Worm (Caenorhabditis elegans) whole organism, L3 larva: Measurements from ENCODE around the gene col-175.
A peak's percentile ranks its signal among the peaks of the same experiment; 100 is the strongest.

ENCODE experiments used
- R02D3.7 ChIP-seq: fragments of 150-350 bp; optimal IDR thresholded peaks from 2 replicates; lab custom pipeline; 2014; ENCODE audit warnings: missing biosample characterization, missing genetic modification characterization
- ZK546.5 ChIP-seq: sonication (generic microtip); optimal IDR thresholded peaks from 2 replicates; lab custom pipeline; 2017; ENCODE audit warnings: missing biosample characterization, missing genetic modification characterization
- aly-2 ChIP-seq: fragments of 150-350 bp; optimal IDR thresholded peaks from 2 replicates; lab custom pipeline; 2014; ENCODE audit warnings: missing biosample characterization, missing genetic modification characterization
- ama-1 ChIP-seq: fragments of 150-350 bp; optimal IDR thresholded peaks from 2 replicates; lab custom pipeline; 2018
- ceh-16 ChIP-seq: sonication (generic microtip); optimal IDR thresholded peaks from 2 replicates; lab custom pipeline; 2017; ENCODE audit warnings: missing biosample characterization, missing genetic modification characterization
- ceh-82 ChIP-seq: fragments of 150-350 bp; optimal IDR thresholded peaks from 2 replicates; lab custom pipeline; 2014; ENCODE audit warnings: missing biosample characterization, missing genetic modification characterization
- ceh-9 ChIP-seq: sonication (generic microtip); optimal IDR thresholded peaks from 2 replicates; lab custom pipeline; 2018; ENCODE audit warnings: missing biosample characterization, missing genetic modification characterization
- egl-27 ChIP-seq: sonication (generic microtip); optimal IDR thresholded peaks from 4 replicates; lab custom pipeline; 2017; ENCODE audit warnings: missing biosample characterization, missing genetic modification reagents, missing genetic modification characterization
- egl-5 ChIP-seq: fragments of 150-350 bp; optimal IDR thresholded peaks from 2 replicates; lab custom pipeline; 2017; ENCODE audit warnings: missing biosample characterization, missing genetic modification reagents, missing genetic modification characterization, inconsistent platforms
- elt-1 ChIP-seq: fragments of 150-350 bp; optimal IDR thresholded peaks from 2 replicates; lab custom pipeline; 2014; ENCODE audit warnings: missing biosample characterization, missing genetic modification characterization
- elt-2 ChIP-seq: sonication (generic microtip); optimal IDR thresholded peaks from 2 replicates; lab custom pipeline; 2016; ENCODE audit warnings: missing genetic modification reagents, mild to moderate bottlenecking, missing genetic modification characterization, missing compliant biosample characterization
- elt-3 ChIP-seq, 3 experiments: fragments of 150-350 bp in 1 of 3; sonication (generic microtip) in 2 of 3; optimal IDR thresholded peaks; 2 replicates in 2 of 3; 4 replicates in 1 of 3; lab custom pipeline; 2014 to 2017; ENCODE audit warnings: missing biosample characterization in 3 of 3, missing genetic modification characterization in 3 of 3
- eor-1 ChIP-seq, 2 experiments: fragments of 150-350 bp; optimal IDR thresholded peaks; 2 replicates each; lab custom pipeline; 2014 to 2018; ENCODE audit warnings: missing biosample characterization in 2 of 2, missing genetic modification characterization in 2 of 2
- fos-1 ChIP-seq: fragments of 150-350 bp; optimal IDR thresholded peaks from 2 replicates; lab custom pipeline; 2014; ENCODE audit warnings: missing biosample characterization, missing genetic modification characterization
- jun-1 ChIP-seq: fragments of 150-350 bp; optimal IDR thresholded peaks from 2 replicates; lab custom pipeline; 2014; ENCODE audit warnings: missing biosample characterization, missing genetic modification reagents, missing genetic modification characterization
- lin-15B ChIP-seq: fragments of 150-350 bp; optimal IDR thresholded peaks from 2 replicates; lab custom pipeline; 2014; ENCODE audit warnings: missing biosample characterization, missing genetic modification characterization
- lin-39 ChIP-seq: fragments of 150-350 bp; optimal IDR thresholded peaks from 2 replicates; lab custom pipeline; 2018; ENCODE audit warnings: missing biosample characterization, missing genetic modification reagents, missing genetic modification characterization
- lsy-12 ChIP-seq: sonication (generic microtip); optimal IDR thresholded peaks from 2 replicates; lab custom pipeline; 2016; ENCODE audit warnings: mild to moderate bottlenecking, missing genetic modification characterization, missing compliant biosample characterization
- mdl-1 ChIP-seq: fragments of 150-350 bp; optimal IDR thresholded peaks from 2 replicates; lab custom pipeline; 2014; ENCODE audit warnings: missing biosample characterization, missing genetic modification characterization
- mml-1 ChIP-seq: fragments of 150-350 bp; sonication (generic microtip); optimal IDR thresholded peaks from 3 replicates; lab custom pipeline; 2014; ENCODE audit warnings: missing biosample characterization, missing genetic modification characterization
- nfya-1 ChIP-seq: sonication (generic microtip); optimal IDR thresholded peaks from 2 replicates; lab custom pipeline; 2017; ENCODE audit warnings: missing genetic modification characterization, mild to moderate bottlenecking, missing compliant biosample characterization, antibody characterized with exemption, moderate library complexity; ENCODE audit not compliant: insufficient read depth
- nhr-11 ChIP-seq: fragments of 150-350 bp; optimal IDR thresholded peaks from 2 replicates; lab custom pipeline; 2014; ENCODE audit warnings: missing biosample characterization, missing genetic modification characterization
- nhr-12 ChIP-seq: fragments of 150-350 bp; optimal IDR thresholded peaks from 2 replicates; lab custom pipeline; 2014; ENCODE audit warnings: missing biosample characterization, missing genetic modification characterization
- nhr-23 ChIP-seq: fragments of 150-350 bp; optimal IDR thresholded peaks from 2 replicates; lab custom pipeline; 2014; ENCODE audit warnings: missing biosample characterization, missing genetic modification reagents, missing genetic modification characterization
- nhr-25 ChIP-seq: sonication (generic microtip); optimal IDR thresholded peaks from 2 replicates; lab custom pipeline; 2017; ENCODE audit warnings: missing biosample characterization, missing genetic modification characterization
- nhr-28 ChIP-seq: fragments of 150-350 bp; optimal IDR thresholded peaks from 2 replicates; lab custom pipeline; 2014; ENCODE audit warnings: missing biosample characterization, missing genetic modification characterization
- nhr-43 ChIP-seq: sonication (generic microtip); optimal IDR thresholded peaks from 2 replicates; lab custom pipeline; 2016; ENCODE audit warnings: mild to moderate bottlenecking, missing genetic modification characterization, missing compliant biosample characterization; ENCODE audit not compliant: poor library complexity, severe bottlenecking
- nhr-76 ChIP-seq: fragments of 150-350 bp; sonication (generic microtip); optimal IDR thresholded peaks from 5 replicates; lab custom pipeline; 2014; ENCODE audit warnings: missing biosample characterization, missing genetic modification characterization
- pha-4 ChIP-seq: fragments of 150-350 bp; optimal IDR thresholded peaks from 2 replicates; lab custom pipeline; 2014; ENCODE audit warnings: missing biosample characterization, missing genetic modification reagents, missing genetic modification characterization
- pqm-1 ChIP-seq: fragments of 150-350 bp; optimal IDR thresholded peaks from 2 replicates; lab custom pipeline; 2017; ENCODE audit warnings: missing biosample characterization, missing genetic modification characterization, inconsistent platforms
- sea-2 ChIP-seq: fragments of 150-350 bp; sonication (generic microtip); optimal IDR thresholded peaks from 4 replicates; lab custom pipeline; 2014; ENCODE audit warnings: missing biosample characterization, missing genetic modification reagents, missing genetic modification characterization
- skn-1 ChIP-seq: fragments of 150-350 bp; optimal IDR thresholded peaks from 2 replicates; lab custom pipeline; 2014; ENCODE audit warnings: missing biosample characterization, missing genetic modification characterization
- snpc-4 ChIP-seq: fragments of 150-350 bp; optimal IDR thresholded peaks from 2 replicates; lab custom pipeline; 2014; ENCODE audit warnings: missing biosample characterization, missing genetic modification characterization
- tbx-2 ChIP-seq: sonication (generic microtip); optimal IDR thresholded peaks from 2 replicates; lab custom pipeline; 2016; ENCODE audit warnings: mild to moderate bottlenecking, missing genetic modification characterization, missing compliant biosample characterization
- unc-39 ChIP-seq: sonication (generic microtip); optimal IDR thresholded peaks from 4 replicates; lab custom pipeline; 2017; ENCODE audit warnings: missing biosample characterization, missing genetic modification characterization
- unc-62 ChIP-seq: fragments of 150-350 bp; sonication (generic microtip); optimal IDR thresholded peaks from 4 replicates; lab custom pipeline; 2014; ENCODE audit warnings: missing biosample characterization, missing genetic modification reagents, missing genetic modification characterization
- zag-1 ChIP-seq: fragments of 150-350 bp; optimal IDR thresholded peaks from 2 replicates; lab custom pipeline; 2014; ENCODE audit warnings: missing biosample characterization, missing genetic modification characterization
- ztf-11 ChIP-seq: fragments of 150-350 bp; optimal IDR thresholded peaks from 2 replicates; lab custom pipeline; 2014; ENCODE audit warnings: missing biosample characterization, missing genetic modification characterization
- ztf-4 ChIP-seq: fragments of 150-350 bp; optimal IDR thresholded peaks from 2 replicates; lab custom pipeline; 2014; ENCODE audit warnings: missing biosample characterization, missing genetic modification characterization

Gene col-175

ce11 chrX:9271886-9272285 lies 37.5 kb upstream of the col-175 start (continued):
- TF ChIP-seq elt-2 (tag; lab: Kevin White, UChicago) (peak; percentile 93), lin-15B (tag; lab: Kevin White, UChicago) (no peak), R02D3.7 (tag; lab: Kevin White, UChicago) (no peak), ceh-9 (tag; lab: Kevin White, UChicago) (no peak), egl-5 (tag; lab: Kevin White, UChicago) (no peak), nhr-11 (tag; lab: Kevin White, UChicago) (no peak), jun-1 (tag; lab: Kevin White, UChicago) (no peak), aly-2 (tag; lab: Kevin White, UChicago) (no peak), nhr-25 (no peak), fos-1 (tag; lab: Kevin White, UChicago) (no peak), mdl-1 (tag; lab: Kevin White, UChicago) (no peak), ztf-4 (tag; lab: Kevin White, UChicago) (no peak), nhr-12 (tag; lab: Kevin White, UChicago) (no peak)
- TF ChIP-seq, all 47 proteins: peak for 7

DNA sequence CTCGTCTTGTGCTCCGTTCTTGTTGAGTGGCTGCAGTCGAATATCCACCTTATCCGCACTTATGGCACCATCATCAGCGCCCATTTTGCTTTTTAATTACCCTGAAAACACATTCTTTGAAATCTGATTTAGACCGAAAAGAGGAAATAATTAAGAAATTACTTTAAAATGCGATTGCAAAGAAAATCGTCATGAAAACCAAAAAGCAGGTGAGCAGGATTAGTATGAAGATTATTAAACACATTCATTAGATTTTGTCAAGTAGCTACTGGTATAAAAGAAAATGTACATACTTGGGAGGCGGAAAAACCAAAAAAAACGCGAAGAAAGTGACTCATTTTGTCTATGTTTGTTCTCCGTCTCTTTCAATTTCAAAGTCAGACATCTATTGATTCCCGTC lies 36.3 kb upstream of the col-175 start, which contains the start of gene B0416.5:
B0416.5 (minus strand) TSS at position 101 of the 400 bp plus-strand sequence.
- TF ChIP-seq elt-1 (no peak), tbx-2 (no peak), ceh-9 (tag; lab: Kevin White, UChicago) (no peak), pha-4 (no peak), lin-39 (tag; lab: Kevin White, UChicago) (no peak), ZK546.5 (no peak), nhr-28 (tag; lab: Kevin White, UChicago) (no peak), aly-2 (tag; lab: Kevin White, UChicago) (no peak), ceh-82 (tag; lab: Kevin White, UChicago) (no peak)

DNA sequence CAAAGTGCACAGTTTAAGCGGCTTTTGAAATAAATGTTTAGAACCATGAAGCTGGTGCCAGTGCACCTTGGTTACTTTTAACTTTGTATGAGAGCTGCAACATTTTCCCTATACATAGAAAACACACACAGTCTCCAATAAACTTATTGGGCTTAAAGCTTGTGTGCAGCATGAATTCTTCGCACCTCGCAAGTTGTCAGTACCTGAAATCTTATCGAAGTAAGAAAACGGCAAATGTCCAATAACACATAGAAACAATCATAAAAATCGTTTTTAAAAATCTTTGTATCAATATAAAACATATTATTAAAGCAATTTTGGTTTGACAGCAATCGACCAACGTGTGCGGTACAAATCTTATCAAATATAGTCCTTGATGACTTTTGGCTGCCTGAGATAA lies 34.0 kb upstream of the col-175 start:
- TF ChIP-seq unc-62 (GFP tag; lab: Kevin White, UChicago) (no peak), nhr-23 (peak; percentile 17), nhr-43 (tag; lab: Kevin White, UChicago) (no peak)

ce11 chrX:9266512-9266911 lies 32.1 kb upstream of the col-175 start:
- TF ChIP-seq pha-4 (peak; percentile 57), elt-2 (tag; lab: Kevin White, UChicago) (peak; percentile 67), ceh-82 (tag; lab: Kevin White, UChicago) (no peak), ama-1 (no peak), nhr-28 (tag; lab: Kevin White, UChicago) (no peak)

ce11 chrX:9264636-9265035 lies 30.2 kb upstream of the col-175 start:
- TF ChIP-seq elt-3 (tag; optimal IDR thresholded peaks at IDR 0.05; lab: Kevin White, UChicago) (no peak), nhr-76 (tag; lab: Kevin White, UChicago) (no peak), skn-1 (tag; lab: Kevin White, UChicago) (no peak), nhr-12 (tag; lab: Kevin White, UChicago) (no peak), elt-1 (no peak), lin-39 (tag; lab: Kevin White, UChicago) (peak; percentile 76), ceh-16 (tag; lab: Kevin White, UChicago) (no peak), eor-1 (tag; optimal IDR thresholded peaks at IDR 0.05; lab: Kevin White, UChicago) (no peak), jun-1 (tag; lab: Kevin White, UChicago) (peak; percentile 12), snpc-4 (tag; lab: Kevin White, UChicago) (no peak), fos-1 (tag; lab: Kevin White, UChicago) (no peak), ztf-11 (tag; lab: Kevin White, UChicago) (no peak), nhr-28 (tag; lab: Kevin White, UChicago) (no peak), zag-1 (tag; lab: Kevin White, UChicago) (no peak), ceh-82 (tag; lab: Kevin White, UChicago) (no peak), nhr-25 (no peak), pha-4 (peak; percentile 80), egl-5 (tag; lab: Kevin White, UChicago) (peak; percentile 24), unc-39 (tag; lab: Kevin White, UChicago) (no peak), nhr-23 (no peak), mml-1 (tag; lab: Kevin White, UChicago) (no peak), lsy-12 (tag; lab: Kevin White, UChicago) (no peak), nfya-1 (tag; lab: Kevin White, UChicago) (peak; percentile 37), ztf-4 (tag; lab: Kevin White, UChicago) (no peak), elt-2 (tag; lab: Kevin White, UChicago) (peak; percentile 96), sea-2 (no peak), lin-15B (tag; lab: Kevin White, UChicago) (no peak), egl-27 (tag; lab: Kevin White, UChicago) (no peak), ama-1 (peak; percentile 61), nhr-43 (tag; lab: Kevin White, UChicago) (no peak), pqm-1 (peak; percentile 88), mdl-1 (tag; lab: Kevin White, UChicago) (peak; percentile 42)
